Fruit fly (Drosophila melanogaster): ENCODE data around the gene Lamp1.
A peak's percentile ranks its signal among the peaks of the same experiment; 100 is the strongest.

Lamp1 gene

DNA sequence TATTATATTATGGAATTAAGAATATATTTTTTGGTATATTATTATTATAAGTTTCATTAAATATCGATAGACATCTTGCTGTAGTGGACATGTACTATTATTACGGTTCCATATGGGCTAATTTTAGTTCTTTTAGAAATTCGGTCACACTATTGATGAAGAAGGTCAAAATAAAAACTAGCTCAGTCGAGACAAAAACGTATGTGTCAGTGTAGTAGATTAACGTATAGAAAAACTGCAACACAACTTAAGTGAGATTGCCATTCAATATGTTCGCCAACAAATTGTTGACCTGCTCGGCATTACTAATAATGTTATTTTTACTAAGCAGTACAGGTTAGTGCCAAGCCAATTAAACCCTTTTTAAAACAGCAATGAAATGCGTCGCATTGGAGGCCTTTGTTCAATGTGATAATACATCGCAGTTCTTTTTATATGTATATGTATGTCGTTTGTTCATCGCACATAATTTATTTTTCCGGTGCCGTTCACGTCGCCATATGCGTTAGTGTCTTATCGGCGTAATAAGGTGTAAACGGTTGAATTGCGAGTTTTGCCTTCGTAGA, at the start of gene Lamp1:
TSS of gene Lamp1 (plus strand) at position 164 of the 566 bp plus-strand sequence.
- TF ChIP-seq CG1621 (tag; optimal IDR thresholded peaks at IDR 0.05) (no peak), topi (GFP tag; optimal IDR thresholded peaks at IDR 0.05) (no peak), net (GFP tag; optimal IDR thresholded peaks at IDR 0.05) (no peak), CG31627 (GFP tag; optimal IDR thresholded peaks at IDR 0.05) (no peak), pdm3 (GFP tag; optimal IDR thresholded peaks at IDR 0.05) (no peak), CG34406 (GFP tag; optimal IDR thresholded peaks at IDR 0.05) (no peak), CG6276 (GFP tag; optimal IDR thresholded peaks at IDR 0.05) (no peak), svp (GFP tag) (peak; percentile 82), CG9139 (GFP tag; optimal IDR thresholded peaks at IDR 0.05) (no peak), cyc (GFP tag; optimal IDR thresholded peaks at IDR 0.05) (no peak), lz (GFP tag; optimal IDR thresholded peaks at IDR 0.05) (no peak), CG6163 (GFP tag; IDR thresholded peaks at IDR 0.05) (no peak), Sox15 (GFP tag; optimal IDR thresholded peaks at IDR 0.05) (no peak), Sox14 (GFP tag; optimal IDR thresholded peaks at IDR 0.05) (peak; percentile 77), dsx (GFP tag; optimal IDR thresholded peaks at IDR 0.05; ENCODE audit: poor library complexity, severe bottlenecking) (peak; percentile 0), CG32006 (GFP tag; optimal IDR thresholded peaks at IDR 0.05) (no peak), dac (GFP tag; optimal IDR thresholded peaks at IDR 0.05) (no peak), salr (GFP tag; optimal IDR thresholded peaks at IDR 0.05) (no peak), acj6 (GFP tag; optimal IDR thresholded peaks at IDR 0.05) (no peak), esn (GFP tag; optimal IDR thresholded peaks at IDR 0.05) (no peak), Eip75B (GFP tag; optimal IDR thresholded peaks at IDR 0.05) (no peak), fd85E (GFP tag; optimal IDR thresholded peaks at IDR 0.05) (no peak), vri (GFP tag; optimal IDR thresholded peaks at IDR 0.05) (peak; percentile 35), CG7368 (GFP tag; optimal IDR thresholded peaks at IDR 0.05) (no peak), CG3919 (GFP tag; optimal IDR thresholded peaks at IDR 0.05) (no peak), Blimp-1 (GFP tag; optimal IDR thresholded peaks at IDR 0.05) (no peak), Hr4 (GFP tag; optimal IDR thresholded peaks at IDR 0.05) (no peak), CG11762 (GFP tag; optimal IDR thresholded peaks at IDR 0.05; ENCODE audit: insufficient read depth) (no peak), CG3032 (tag; optimal IDR thresholded peaks at IDR 0.05) (peak; percentile 31), ss (GFP tag; optimal IDR thresholded peaks at IDR 0.05) (peak in 1 of 2 experiments; percentile 2), fd59A (GFP tag; optimal IDR thresholded peaks at IDR 0.05) (no peak), CG15336 (GFP tag; IDR thresholded peaks at IDR 0.05) (no peak), OdsH (GFP tag; optimal IDR thresholded peaks at IDR 0.05) (no peak), CG6808 (GFP tag; optimal IDR thresholded peaks at IDR 0.05) (no peak), CG8119 (GFP tag; IDR thresholded peaks at IDR 0.05) (no peak), CG4318 (GFP tag; optimal IDR thresholded peaks at IDR 0.05) (no peak), Eip93F (GFP tag; optimal IDR thresholded peaks at IDR 0.05) (no peak), Hr38 (GFP tag; optimal IDR thresholded peaks at IDR 0.05) (no peak), CG8319 (GFP tag; optimal IDR thresholded peaks at IDR 0.05) (no peak), Eip78C (GFP tag) (peak; percentile 71), achi (GFP tag; optimal IDR thresholded peaks at IDR 0.05) (no peak), Ets96B (tag; optimal IDR thresholded peaks at IDR 0.05) (no peak), Sox102F (GFP tag; optimal IDR thresholded peaks at IDR 0.05) (peak; percentile 1), fkh (GFP tag; optimal IDR thresholded peaks at IDR 0.05) (no peak), Lpt (GFP tag; optimal IDR thresholded peaks at IDR 0.05) (no peak), eg (GFP tag; IDR thresholded peaks at IDR 0.05) (no peak), CG6854 (GFP tag; optimal IDR thresholded peaks at IDR 0.05) (no peak), CG6792 (GFP tag; optimal IDR thresholded peaks at IDR 0.05) (no peak), CG8632 (GFP tag; optimal IDR thresholded peaks at IDR 0.05) (no peak), CG16779 (tag; optimal IDR thresholded peaks at IDR 0.05) (no peak), Hr39 (GFP tag; optimal IDR thresholded peaks at IDR 0.05) (no peak), CG11902 (GFP tag; optimal IDR thresholded peaks at IDR 0.05) (no peak), Ets21C (GFP tag; optimal IDR thresholded peaks at IDR 0.05) (no peak)
